Worm (Caenorhabditis elegans) whole organism, mixed stage, embryonic: ENCODE measurements around the gene T25B6.5.

Experiments
- M03D4.4 ChIP-seq: sonication (generic microtip); optimal IDR thresholded peaks from 2 replicates; lab custom pipeline; 2017; ENCODE audit warnings: mild to moderate bottlenecking, missing genetic modification characterization, missing compliant biosample characterization
- bed-3 ChIP-seq: fragments of 200-800 bp; sonication (Bioruptor generic); optimal IDR thresholded peaks from 3 replicates; lab custom pipeline; 2018; ENCODE audit warnings: mild to moderate bottlenecking, missing genetic modification characterization, moderate library complexity, missing compliant biosample characterization
- blmp-1 ChIP-seq: fragments of 150-350 bp; optimal IDR thresholded peaks from 2 replicates; lab custom pipeline; 2014; ENCODE audit warnings: missing biosample characterization, missing genetic modification characterization
- ceh-39 ChIP-seq: fragments of 150-350 bp; optimal IDR thresholded peaks from 2 replicates; lab custom pipeline; 2014; ENCODE audit warnings: missing biosample characterization, missing genetic modification characterization
- ceh-43 ChIP-seq: fragments of 200-800 bp; sonication (Bioruptor generic); optimal IDR thresholded peaks from 2 replicates; lab custom pipeline; 2018; ENCODE audit warnings: mild to moderate bottlenecking, missing genetic modification characterization, moderate library complexity, missing compliant biosample characterization
- ceh-83 ChIP-seq: fragments of 200-800 bp; sonication (Bioruptor generic); optimal IDR thresholded peaks from 2 replicates; lab custom pipeline; 2018; ENCODE audit warnings: mild to moderate bottlenecking, missing genetic modification characterization, missing compliant biosample characterization
- ces-1 ChIP-seq: fragments of 150-350 bp; optimal IDR thresholded peaks from 2 replicates; lab custom pipeline; 2014; ENCODE audit warnings: missing biosample characterization, missing genetic modification reagents, missing genetic modification characterization
- drap-1 ChIP-seq: fragments of 200-800 bp; sonication (Bioruptor generic); optimal IDR thresholded peaks from 3 replicates; lab custom pipeline; 2018; ENCODE audit warnings: mild to moderate bottlenecking, missing genetic modification characterization, missing compliant biosample characterization
- elt-1 ChIP-seq: sonication (generic microtip); optimal IDR thresholded peaks from 2 replicates; lab custom pipeline; 2017; ENCODE audit warnings: missing genetic modification characterization, mild to moderate bottlenecking, missing compliant biosample characterization, antibody characterized with exemption, moderate library complexity, borderline replicate concordance; ENCODE audit not compliant: insufficient read depth
- flh-1 ChIP-seq: fragments of 200-800 bp; sonication (Bioruptor generic); optimal IDR thresholded peaks from 2 replicates; lab custom pipeline; 2018; ENCODE audit warnings: mild to moderate bottlenecking, missing genetic modification characterization, moderate library complexity, missing compliant biosample characterization
- ham-2 ChIP-seq: fragments of 200-800 bp; sonication (Bioruptor generic); optimal IDR thresholded peaks from 2 replicates; lab custom pipeline; 2018; ENCODE audit warnings: mild to moderate bottlenecking, missing genetic modification characterization, missing compliant biosample characterization
- hlh-1 ChIP-seq: fragments of 150-350 bp; optimal IDR thresholded peaks from 2 replicates; lab custom pipeline; 2014; ENCODE audit warnings: missing biosample characterization, missing genetic modification reagents, missing genetic modification characterization
- lin-13 ChIP-seq: fragments of 150-350 bp; optimal IDR thresholded peaks from 2 replicates; lab custom pipeline; 2014; ENCODE audit warnings: missing biosample characterization, missing genetic modification characterization
- lin-32 ChIP-seq: fragments of 200-800 bp; sonication (Bioruptor generic); optimal IDR thresholded peaks from 2 replicates; lab custom pipeline; 2018; ENCODE audit warnings: mild to moderate bottlenecking, missing genetic modification characterization, missing compliant biosample characterization
- lsy-2 ChIP-seq: fragments of 150-350 bp; optimal IDR thresholded peaks from 2 replicates; lab custom pipeline; 2014; ENCODE audit warnings: missing biosample characterization, missing genetic modification characterization
- mab-5 ChIP-seq: fragments of 150-350 bp; optimal IDR thresholded peaks from 2 replicates; lab custom pipeline; 2014; ENCODE audit warnings: missing biosample characterization, missing genetic modification characterization
- mep-1 ChIP-seq: fragments of 150-350 bp; optimal IDR thresholded peaks from 2 replicates; lab custom pipeline; 2017; ENCODE audit warnings: missing biosample characterization, missing genetic modification reagents, missing genetic modification characterization, inconsistent platforms
- mls-2 ChIP-seq: sonication (generic microtip); optimal IDR thresholded peaks from 2 replicates; lab custom pipeline; 2016; ENCODE audit warnings: mild to moderate bottlenecking, missing genetic modification characterization, moderate library complexity, missing compliant biosample characterization
- nhr-2 ChIP-seq: fragments of 150-350 bp; optimal IDR thresholded peaks from 2 replicates; lab custom pipeline; 2014; ENCODE audit warnings: missing biosample characterization, missing genetic modification characterization
- nhr-237 ChIP-seq: fragments of 150-350 bp; optimal IDR thresholded peaks from 2 replicates; lab custom pipeline; 2014; ENCODE audit warnings: missing biosample characterization, missing genetic modification characterization
- nhr-28 ChIP-seq: fragments of 150-350 bp; optimal IDR thresholded peaks from 2 replicates; lab custom pipeline; 2014; ENCODE audit warnings: missing biosample characterization, missing genetic modification characterization
- pha-4 ChIP-seq: fragments of 150-350 bp; optimal IDR thresholded peaks from 2 replicates; lab custom pipeline; 2018; ENCODE audit warnings: missing biosample characterization, missing genetic modification reagents, missing genetic modification characterization
- snpc-4 ChIP-seq: fragments of 150-350 bp; optimal IDR thresholded peaks from 2 replicates; lab custom pipeline; 2014; ENCODE audit warnings: missing biosample characterization, missing genetic modification characterization
- tbx-8 ChIP-seq: fragments of 200-800 bp; sonication (Bioruptor generic); optimal IDR thresholded peaks from 2 replicates; lab custom pipeline; 2018; ENCODE audit warnings: mild to moderate bottlenecking, missing genetic modification characterization, moderate library complexity, missing compliant biosample characterization
- unc-120 ChIP-seq: sonication (generic microtip); optimal IDR thresholded peaks from 2 replicates; lab custom pipeline; 2017; ENCODE audit warnings: missing genetic modification characterization, missing compliant biosample characterization; ENCODE audit not compliant: poor library complexity, severe bottlenecking
- unc-39 ChIP-seq: fragments of 150-350 bp; optimal IDR thresholded peaks from 2 replicates; lab custom pipeline; 2014; ENCODE audit warnings: missing biosample characterization, missing genetic modification characterization
- unc-62 ChIP-seq: fragments of 150-350 bp; optimal IDR thresholded peaks from 2 replicates; lab custom pipeline; 2014; ENCODE audit warnings: missing biosample characterization, missing genetic modification reagents, missing genetic modification characterization
- ztf-11 ChIP-seq: fragments of 150-350 bp; optimal IDR thresholded peaks from 2 replicates; lab custom pipeline; 2014; ENCODE audit warnings: missing biosample characterization, missing genetic modification characterization

The T25B6.5 gene

DNA sequence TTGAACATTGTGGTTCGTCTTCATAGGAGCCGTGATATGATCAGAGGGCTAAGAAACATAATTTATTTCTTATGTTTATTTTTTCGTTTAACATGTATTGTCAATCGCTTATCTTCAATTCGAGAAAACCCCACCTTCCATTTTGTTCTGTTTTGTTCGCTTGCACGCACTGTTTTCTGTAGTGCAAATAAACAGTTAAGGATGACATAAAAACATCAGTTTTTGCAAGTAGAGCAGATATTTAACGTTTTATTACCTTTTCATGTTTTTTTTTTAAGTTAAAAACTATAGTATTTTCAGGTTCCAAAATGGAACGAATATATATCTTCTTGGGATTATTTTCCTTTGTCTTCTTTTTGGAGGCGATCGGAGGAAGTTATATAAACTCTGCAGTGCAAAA, 35.8 kb upstream of the T25B6.5 start, which contains the start of gene F47E1.2:
Gene F47E1.2, plus strand, starts transcription at position 301 of the 400 bp plus-strand sequence.
- TF ChIP-seq snpc-4 (no peak), mls-2 (no peak), nhr-28 (tag; lab: Kevin White, UChicago) (no peak), unc-39 (no peak), nhr-237 (tag; lab: Kevin White, UChicago) (no peak), mab-5 (no peak), lsy-2 (tag; lab: Kevin White, UChicago) (no peak), unc-120 (tag; lab: Kevin White, UChicago) (no peak), unc-62 (GFP tag; lab: Kevin White, UChicago) (no peak), ham-2 (GFP tag; lab: Kevin White, UChicago) (no peak)

DNA sequence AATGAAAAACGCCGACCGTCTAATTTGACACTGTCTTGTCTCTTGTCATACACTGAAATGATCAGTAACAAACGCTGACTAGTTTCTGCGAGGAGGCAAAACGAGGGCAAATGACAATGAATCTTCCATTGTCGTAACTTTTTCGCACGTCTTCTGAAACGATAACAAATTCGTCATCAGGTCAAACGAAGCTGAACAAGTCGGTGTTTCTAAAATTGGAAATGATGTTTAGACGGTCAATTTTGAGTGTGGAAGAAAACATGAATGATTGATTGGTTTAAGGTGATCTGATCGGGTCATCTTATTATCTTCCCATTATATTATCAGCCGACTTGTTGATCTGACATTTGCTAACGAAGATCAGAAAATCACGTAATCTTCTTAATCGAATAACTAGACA, 31.9 kb upstream of the T25B6.5 start:
- TF ChIP-seq mep-1 (tag; lab: Kevin White, UChicago) (no peak), ces-1 (no peak), hlh-1 (no peak), blmp-1 (no peak)

- TF ChIP-seq M03D4.4 (tag; lab: Kevin White, UChicago) (no peak), pha-4 (tag; lab: Kevin White, UChicago) (no peak), ceh-39 (tag; lab: Kevin White, UChicago) (no peak), lsy-2 (tag; lab: Kevin White, UChicago) (no peak), lin-13 (tag; lab: Kevin White, UChicago) (no peak), bed-3 (no peak), hlh-1 (no peak), drap-1 (GFP tag; lab: Kevin White, UChicago) (no peak)
Measured at ce11 chrX:9048657-9049056, 27.1 kb upstream of the T25B6.5 start, which contains the start of gene F47E1.20. Gene F47E1.20 (plus strand): TSS chrX:9048957.

- TF ChIP-seq ztf-11 (tag; lab: Kevin White, UChicago) (no peak), M03D4.4 (tag; lab: Kevin White, UChicago) (no peak), unc-39 (no peak), ham-2 (GFP tag; lab: Kevin White, UChicago) (no peak), nhr-237 (tag; lab: Kevin White, UChicago) (no peak), nhr-28 (tag; lab: Kevin White, UChicago) (no peak), lin-32 (no peak), mab-5 (no peak)
Measured at ce11 chrX:9045913-9046312, 24.4 kb upstream of the T25B6.5 start, which contains the start of gene prdm-14. Gene prdm-14 (plus strand): TSS chrX:9046213.

- TF ChIP-seq ceh-43 (GFP tag; lab: Kevin White, UChicago) (no peak), tbx-8 (no peak)
Measured at ce11 chrX:9036237-9036636, 14.7 kb upstream of the T25B6.5 start.

DNA sequence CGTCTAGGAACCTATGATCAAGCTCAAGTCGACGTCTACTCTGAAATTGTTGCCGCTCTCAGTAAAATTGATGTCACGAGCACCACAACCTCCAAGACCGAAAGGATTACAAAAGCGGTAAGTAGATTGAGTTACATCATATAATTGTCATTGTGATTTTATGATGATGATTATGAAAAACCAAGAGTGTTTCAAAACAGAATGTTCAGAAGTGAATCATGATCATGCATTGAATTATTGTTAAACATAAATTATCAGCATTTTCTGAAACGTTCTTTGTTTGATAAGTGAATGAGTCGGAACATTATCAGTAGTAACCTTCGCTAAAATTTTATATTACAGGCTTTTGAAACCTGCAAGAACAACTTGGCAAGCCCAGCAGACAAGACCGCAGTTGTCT, 13.6 kb upstream of the T25B6.5 start:
- TF ChIP-seq lsy-2 (tag; lab: Kevin White, UChicago) (no peak), tbx-8 (no peak), pha-4 (tag; lab: Kevin White, UChicago) (no peak), elt-1 (tag; lab: Kevin White, UChicago) (no peak), ceh-83 (GFP tag; lab: Kevin White, UChicago) (no peak), mls-2 (no peak)

- TF ChIP-seq snpc-4 (no peak), hlh-1 (no peak), M03D4.4 (tag; lab: Kevin White, UChicago) (no peak), pha-4 (tag; lab: Kevin White, UChicago) (no peak), unc-120 (tag; lab: Kevin White, UChicago) (no peak), tbx-8 (no peak), unc-62 (GFP tag; lab: Kevin White, UChicago) (no peak), ces-1 (no peak), ceh-39 (tag; lab: Kevin White, UChicago) (no peak), ztf-11 (tag; lab: Kevin White, UChicago) (no peak), nhr-2 (tag; lab: Kevin White, UChicago) (no peak), ceh-83 (GFP tag; lab: Kevin White, UChicago) (no peak), unc-39 (no peak), flh-1 (GFP tag; lab: Kevin White, UChicago) (no peak), mep-1 (tag; lab: Kevin White, UChicago) (no peak)
Measured at ce11 chrX:9034310-9034709, 12.8 kb upstream of the T25B6.5 start, which contains the start of gene nep-22. Gene nep-22 (plus strand): TSS chrX:9034554.
